Fruit fly (Drosophila melanogaster) Kc167 (cell line): ENCODE results near the gene Spase22-23.

Source experiments
- Myc ChIP-seq: fragments of >200 bp; optimal IDR thresholded peaks from 2 replicates; lab custom pipeline; 2017; ENCODE audit warnings: missing external identifiers
- Sin3A ChIP-seq: fragments of >200 bp; optimal IDR thresholded peaks from 2 replicates; lab custom pipeline; 2018; ENCODE audit warnings: missing external identifiers
- h ChIP-seq: fragments of >200 bp; optimal IDR thresholded peaks from 3 replicates; lab custom pipeline; 2018; ENCODE audit warnings: missing external identifiers
- insv ChIP-seq: fragments of >200 bp; optimal IDR thresholded peaks from 3 replicates; lab custom pipeline; 2018; ENCODE audit warnings: missing external identifiers
- psq ChIP-seq: fragments of >200 bp; optimal IDR thresholded peaks from 2 replicates; lab custom pipeline; 2017; ENCODE audit warnings: missing external identifiers
- ttk ChIP-seq: sonication (Bioruptor generic); optimal IDR thresholded peaks from 2 replicates; lab custom pipeline; 2017; ENCODE audit warnings: missing external identifiers

dm6 chr3R:24266786-24267579 lies 37.1 kb upstream of the Spase22-23 start:
- TF ChIP-seq psq (no peak), Sin3A (lab: Kevin White, UChicago) (no peak), ttk (lab: Kevin White, UChicago) (no peak), h (no peak), insv (lab: Kevin White, UChicago) (no peak), Myc (lab: Kevin White, UChicago) (no peak)
